Worm (Caenorhabditis elegans): ENCODE data around the gene W06D11.5.

- TF ChIP-seq ceh-13 (GFP tag; optimal IDR thresholded peaks at IDR 0.05) (no peak), ets-7 (tag; optimal IDR thresholded peaks at IDR 0.05) (no peak), flt-1 (GFP tag; IDR thresholded peaks at IDR 0.05) (no peak), pes-1 (GFP tag; IDR thresholded peaks at IDR 0.05) (no peak), ama-1 (optimal IDR thresholded peaks at IDR 0.05) (no peak), scrt-1 (GFP tag; IDR thresholded peaks at IDR 0.05) (no peak), hmbx-1 (tag; optimal IDR thresholded peaks at IDR 0.05) (no peak), tbx-11 (GFP tag; IDR thresholded peaks at IDR 0.05) (no peak), B0310.2 (tag; optimal IDR thresholded peaks at IDR 0.05) (no peak), aly-1 (tag; optimal IDR thresholded peaks at IDR 0.05) (no peak), hnd-1 (tag; optimal IDR thresholded peaks at IDR 0.05) (no peak)
These were observed 15.3 kb downstream of the W06D11.5 start, which contains the start of gene xtr-2 for ce11 chrX:12315268-12315667.

Data from whole organism, early embryonic.